Fruit fly (Drosophila melanogaster) whole organism, embryonic: ENCODE measurements around the gene Atx2.
A peak's percentile ranks its signal among the peaks of the same experiment; 100 is the strongest.

Source experiments
- BtbVII ChIP-seq: fragments of 200-800 bp; sonication (Bioruptor generic); optimal IDR thresholded peaks from 3 replicates; lab custom pipeline; 2017; ENCODE audit warnings: missing biosample characterization, mild to moderate bottlenecking, missing genetic modification characterization
- CG12155 ChIP-seq: fragments of 200-800 bp; sonication (Bioruptor generic); optimal IDR thresholded peaks from 3 replicates; lab custom pipeline; 2016; ENCODE audit warnings: missing biosample characterization, missing genetic modification characterization
- CG14050 ChIP-seq: fragments of 200-800 bp; sonication (Bioruptor generic); IDR thresholded peaks from 3 replicates; pipeline ENCODE4 v1.3.6; 2022; ENCODE audit warnings: missing biosample characterization, missing genetic modification characterization
- CG14965 ChIP-seq: fragments of 200-800 bp; sonication (Bioruptor generic); optimal IDR thresholded peaks from 2 replicates; lab custom pipeline; 2016; ENCODE audit warnings: missing biosample characterization, missing genetic modification characterization, borderline replicate concordance
- CG15479 ChIP-seq: fragments of 200-800 bp; sonication (Bioruptor generic); optimal IDR thresholded peaks from 3 replicates; lab custom pipeline; 2019; ENCODE audit warnings: missing biosample characterization, mild to moderate bottlenecking, missing genetic modification characterization, moderate library complexity
- CG16779 ChIP-seq: fragments of 200-800 bp; sonication (Bioruptor generic); IDR thresholded peaks from 2 replicates; pipeline ENCODE4 v1.3.6; 2022; ENCODE audit warnings: missing biosample characterization, missing genetic modification characterization
- CG18619 ChIP-seq: fragments of 200-800 bp; sonication (Bioruptor generic); optimal IDR thresholded peaks from 3 replicates; lab custom pipeline; 2017; ENCODE audit warnings: missing biosample characterization, mild to moderate bottlenecking, missing genetic modification characterization
- CG3163 ChIP-seq: fragments of 200-800 bp; sonication (Bioruptor generic); optimal IDR thresholded peaks from 3 replicates; lab custom pipeline; 2016; ENCODE audit warnings: missing biosample characterization, missing genetic modification characterization
- CG33557 ChIP-seq: fragments of 200-800 bp; sonication (Bioruptor generic); optimal IDR thresholded peaks from 2 replicates; lab custom pipeline; 2019; ENCODE audit warnings: missing biosample characterization, mild to moderate bottlenecking, missing genetic modification characterization, moderate library complexity
- CG6175 ChIP-seq: fragments of 200-800 bp; sonication (Bioruptor generic); IDR thresholded peaks from 3 replicates; pipeline ENCODE4 v1.3.6; 2022; ENCODE audit warnings: missing biosample characterization, missing genetic modification characterization
- CG6683 ChIP-seq: fragments of 200-800 bp; sonication (Bioruptor generic); optimal IDR thresholded peaks from 2 replicates; lab custom pipeline; 2017; ENCODE audit warnings: missing biosample characterization, mild to moderate bottlenecking, missing genetic modification characterization, missing genetic modification reagents
- CG8290 ChIP-seq, 3 experiments: fragments of 200-800 bp; sonication (Bioruptor generic); optimal IDR thresholded peaks; 2 replicates each; lab custom pipeline; 2016 to 2019; ENCODE audit warnings: missing biosample characterization in 3 of 3, missing genetic modification characterization in 3 of 3, mild to moderate bottlenecking in 2 of 3, moderate library complexity in 1 of 3
- D ChIP-seq, 2 experiments: fragments of 200-800 bp in 1 of 2; fragments of >200 bp in 1 of 2; sonication (Bioruptor generic) in 1 of 2; optimal IDR thresholded peaks; 2 replicates in 1 of 2; 3 replicates in 1 of 2; lab custom pipeline; 2017; ENCODE audit warnings: mild to moderate bottlenecking in 1 of 2, missing biosample characterization in 1 of 2, missing genetic modification characterization in 1 of 2, missing genetic modification reagents in 1 of 2
- D19B ChIP-seq: fragments of 200-800 bp; sonication (Bioruptor generic); optimal IDR thresholded peaks from 2 replicates; lab custom pipeline; 2017; ENCODE audit warnings: missing biosample characterization, mild to moderate bottlenecking, missing genetic modification characterization
- Dbx ChIP-seq: fragments of 200-800 bp; sonication (Bioruptor generic); IDR thresholded peaks from 3 replicates; pipeline ENCODE4 v1.3.6; 2022; ENCODE audit warnings: missing biosample characterization, missing genetic modification characterization
- Fer3 ChIP-seq: fragments of 200-800 bp; sonication (Bioruptor generic); optimal IDR thresholded peaks from 2 replicates; lab custom pipeline; 2018; ENCODE audit warnings: missing biosample characterization, mild to moderate bottlenecking, missing genetic modification characterization, moderate library complexity
- Gsc ChIP-seq: fragments of 200-800 bp; sonication (Bioruptor generic); IDR thresholded peaks from 2 replicates; pipeline ENCODE4 v1.3.6; 2022; ENCODE audit warnings: missing biosample characterization, missing genetic modification characterization
- HLH4C ChIP-seq: fragments of 200-800 bp; sonication (Bioruptor generic); IDR thresholded peaks from 3 replicates; pipeline ENCODE4 v1.3.6; 2022; ENCODE audit warnings: missing biosample characterization, missing genetic modification characterization; ENCODE audit not compliant: partially characterized antibody
- Hr39 ChIP-seq: fragments of >200 bp; optimal IDR thresholded peaks from 2 replicates; lab custom pipeline; 2017
- MESR4 ChIP-seq: fragments of 200-800 bp; sonication (Bioruptor generic); optimal IDR thresholded peaks from 2 replicates; lab custom pipeline; 2018; ENCODE audit warnings: missing biosample characterization, mild to moderate bottlenecking, missing genetic modification characterization, moderate library complexity
- Med ChIP-seq: fragments of 200-800 bp; sonication (Bioruptor generic); peaks from one replicate; lab custom pipeline; 2016; ENCODE audit warnings: missing biosample characterization, missing genetic modification characterization, mild to moderate bottlenecking, inconsistent platforms, moderate library complexity
- Nf-YA ChIP-seq: fragments of 200-800 bp; sonication (Bioruptor generic); IDR thresholded peaks from 2 replicates; pipeline ENCODE4 v1.3.6; 2022; ENCODE audit warnings: missing biosample characterization, missing genetic modification characterization
- Ptx1 ChIP-seq: fragments of 200-800 bp; sonication (Bioruptor generic); IDR thresholded peaks from 2 replicates; pipeline ENCODE4 v1.3.6; 2022; ENCODE audit warnings: missing biosample characterization, missing genetic modification characterization
- Tbp ChIP-seq: fragments of >200 bp; optimal IDR thresholded peaks from 2 replicates; lab custom pipeline; 2018; ENCODE audit warnings: missing biosample characterization, missing genetic modification characterization
- ara ChIP-seq: fragments of 200-800 bp; sonication (Bioruptor generic); IDR thresholded peaks from 2 replicates; pipeline ENCODE4 v1.3.6; 2022; ENCODE audit warnings: missing biosample characterization, missing genetic modification characterization
- chinmo ChIP-seq: fragments of 200-800 bp; sonication (Bioruptor generic); IDR thresholded peaks from 4 replicates; pipeline ENCODE4 v1.3.6; 2022; ENCODE audit warnings: missing biosample characterization, missing genetic modification characterization; ENCODE audit not compliant: partially characterized antibody
- ewg ChIP-seq: fragments of 200-800 bp; sonication (Bioruptor generic); optimal IDR thresholded peaks from 3 replicates; lab custom pipeline; 2017; ENCODE audit warnings: mild to moderate bottlenecking, missing biosample characterization, missing genetic modification reagents, missing genetic modification characterization
- fd64A ChIP-seq: fragments of 200-800 bp; sonication (Bioruptor generic); optimal IDR thresholded peaks from 3 replicates; lab custom pipeline; 2018; ENCODE audit warnings: missing biosample characterization, mild to moderate bottlenecking, missing genetic modification characterization
- gsb ChIP-seq: fragments of 200-800 bp; sonication (Bioruptor generic); IDR thresholded peaks from 2 replicates; pipeline ENCODE4 v1.3.6; 2022; ENCODE audit warnings: missing biosample characterization, missing genetic modification characterization
- gt ChIP-seq: fragments of 200-800 bp; sonication (Bioruptor generic); IDR thresholded peaks from 2 replicates; pipeline ENCODE4 v1.3.6; 2022; ENCODE audit warnings: missing biosample characterization, missing genetic modification characterization
- jumu ChIP-seq: fragments of 200-800 bp; sonication (Bioruptor generic); optimal IDR thresholded peaks from 3 replicates; lab custom pipeline; 2016; ENCODE audit warnings: missing biosample characterization, missing genetic modification characterization
- kay ChIP-seq: fragments of 200-800 bp; sonication (Bioruptor generic); optimal IDR thresholded peaks from 2 replicates; lab custom pipeline; 2016; ENCODE audit warnings: missing biosample characterization, missing genetic modification characterization
- lov ChIP-seq, 2 experiments: fragments of 200-800 bp in 1 of 2; fragments of >200 bp in 1 of 2; sonication (Bioruptor generic) in 1 of 2; IDR thresholded peaks in 1 of 2; optimal IDR thresholded peaks in 1 of 2; 2 replicates in 1 of 2; 3 replicates in 1 of 2; pipeline versions ENCODE4 v1.3.6 to Lab custom; 2017 to 2022; ENCODE audit warnings: missing biosample characterization in 1 of 2, missing genetic modification characterization in 1 of 2
- nmo ChIP-seq: fragments of 200-800 bp; sonication (Bioruptor generic); optimal IDR thresholded peaks from 2 replicates; lab custom pipeline; 2018; ENCODE audit warnings: missing biosample characterization, mild to moderate bottlenecking, missing genetic modification characterization, moderate library complexity
- nom ChIP-seq: fragments of 200-800 bp; sonication (Bioruptor generic); optimal IDR thresholded peaks from 2 replicates; lab custom pipeline; 2017; ENCODE audit warnings: missing biosample characterization, missing genetic modification characterization, mild to moderate bottlenecking, moderate library complexity, missing genetic modification reagents
- pros ChIP-seq: fragments of 200-800 bp; sonication (Bioruptor generic); optimal IDR thresholded peaks from 3 replicates; lab custom pipeline; 2019; ENCODE audit warnings: missing biosample characterization, mild to moderate bottlenecking, missing genetic modification characterization, moderate library complexity
- rib ChIP-seq: fragments of 200-800 bp; sonication (Bioruptor generic); IDR thresholded peaks from 2 replicates; pipeline ENCODE4 v1.3.6; 2022; ENCODE audit warnings: missing biosample characterization, missing genetic modification characterization
- shn ChIP-seq: fragments of 200-800 bp; sonication (Bioruptor generic); optimal IDR thresholded peaks from 3 replicates; lab custom pipeline; 2016; ENCODE audit warnings: missing biosample characterization, missing genetic modification characterization
- slou ChIP-seq: fragments of 200-800 bp; sonication (Bioruptor generic); optimal IDR thresholded peaks from 3 replicates; lab custom pipeline; 2016; ENCODE audit warnings: missing biosample characterization, missing genetic modification characterization
- sna ChIP-seq: fragments of 200-800 bp; sonication (Bioruptor generic); IDR thresholded peaks from 2 replicates; pipeline ENCODE4 v1.3.6; 2022; ENCODE audit warnings: missing biosample characterization, missing genetic modification characterization; ENCODE audit not compliant: partially characterized antibody
- tgo ChIP-seq: fragments of 200-800 bp; sonication (Bioruptor generic); IDR thresholded peaks from 3 replicates; pipeline ENCODE4 v1.3.6; 2022; ENCODE audit warnings: missing biosample characterization, missing genetic modification characterization
- toy ChIP-seq: fragments of 200-800 bp; sonication (Bioruptor generic); IDR thresholded peaks from 2 replicates; pipeline ENCODE4 v1.3.6; 2022; ENCODE audit warnings: missing biosample characterization, missing genetic modification characterization
- tx ChIP-seq: fragments of 200-800 bp; sonication (Bioruptor generic); optimal IDR thresholded peaks from 2 replicates; lab custom pipeline; 2016; ENCODE audit warnings: missing biosample characterization, missing genetic modification characterization
- unc-4 ChIP-seq: fragments of 200-800 bp; sonication (Bioruptor generic); IDR thresholded peaks from 2 replicates; pipeline ENCODE4 v1.3.6; 2022; ENCODE audit warnings: missing biosample characterization, missing genetic modification characterization; ENCODE audit not compliant: partially characterized antibody
- wdn ChIP-seq: fragments of 200-800 bp; sonication (Bioruptor generic); IDR thresholded peaks from 2 replicates; pipeline ENCODE4 v1.3.6; 2022; ENCODE audit warnings: missing biosample characterization, missing genetic modification characterization
- z ChIP-seq: fragments of 200-800 bp; sonication (Bioruptor generic); IDR thresholded peaks from 3 replicates; pipeline ENCODE4 v1.3.6; 2022; ENCODE audit warnings: missing biosample characterization, missing genetic modification characterization

Atx2 gene

DNA sequence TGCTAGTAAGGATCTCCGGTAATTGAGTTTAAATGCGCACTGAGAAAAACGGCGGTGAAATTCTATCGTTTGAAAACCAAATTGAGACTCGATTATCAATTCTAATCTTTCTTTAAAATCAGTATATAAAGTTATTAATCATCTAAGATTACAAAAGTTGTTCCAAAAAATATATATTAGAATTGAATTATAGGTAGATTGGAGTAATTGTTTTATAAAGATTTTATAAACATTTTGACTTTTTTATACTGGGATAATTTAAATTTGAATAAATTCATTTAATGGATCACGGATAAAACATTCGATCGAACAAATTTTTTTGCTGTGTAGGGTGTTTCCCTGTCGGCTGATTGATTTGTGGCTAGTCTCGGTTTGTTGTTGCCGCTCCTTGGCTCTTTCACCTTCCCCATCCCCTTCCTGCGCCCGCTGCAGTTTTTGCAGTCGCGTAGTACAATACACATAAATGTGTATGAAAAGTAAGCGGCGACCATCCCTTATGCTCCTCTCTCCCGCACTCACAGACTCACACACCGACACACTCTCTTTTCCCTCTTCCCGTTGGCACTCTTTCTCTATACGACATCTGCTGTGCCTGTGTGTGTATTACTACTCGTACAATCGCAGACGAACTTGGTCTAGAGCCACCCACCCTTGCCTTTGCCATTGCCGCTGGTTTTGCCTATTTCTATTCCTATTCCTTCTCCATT, 10.8 kb downstream of the Atx2 start (continued):
- TF ChIP-seq CG33557: peak; percentile 89
- peak; percentile 69 for TF ChIP-seq CG12155 (GFP tag; lab: Kevin White, UChicago)
- peak; percentile 76 for TF ChIP-seq nmo (GFP tag; lab: Kevin White, UChicago)
- TF ChIP-seq kay (GFP tag; lab: Kevin White, UChicago): peak; percentile 2
- TF ChIP-seq CG3163: peak; percentile 25
- TF ChIP-seq CG14050: no peak
- TF ChIP-seq tx (GFP tag; lab: Kevin White, UChicago): no peak

DNA sequence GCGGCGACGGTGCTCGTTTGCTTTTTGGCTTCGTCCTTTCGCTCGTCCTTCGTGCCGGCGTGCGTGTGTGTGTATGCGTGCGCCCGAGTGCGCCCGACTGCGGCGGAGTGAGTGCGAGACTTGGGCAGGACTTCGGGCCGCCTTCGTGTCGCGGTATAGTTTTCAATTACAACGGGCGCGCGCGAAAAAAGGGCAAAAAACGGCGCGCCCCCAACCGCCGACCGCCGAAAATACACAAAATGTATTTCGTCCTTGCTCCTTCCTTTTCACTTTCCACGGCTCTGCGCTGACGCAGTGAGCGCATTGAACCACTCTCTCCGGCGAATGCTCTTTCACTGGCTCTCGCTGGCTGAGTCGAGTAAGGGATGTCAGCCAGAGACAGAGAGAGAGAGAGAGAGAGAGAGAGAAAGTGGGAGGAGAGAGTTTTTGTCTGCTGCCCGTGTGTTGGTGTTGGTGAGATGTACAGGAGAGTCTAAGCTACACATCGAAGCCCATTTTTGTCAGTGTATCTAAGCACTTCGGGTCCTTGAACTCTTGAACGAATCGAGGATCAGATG, 12.2 kb downstream of the Atx2 start:
- TF ChIP-seq BtbVII (GFP tag; lab: Kevin White, UChicago) (no peak), toy (no peak), gt (GFP tag; lab: Robert Waterston, UW) (no peak), CG16779 (GFP tag; lab: Robert Waterston, UW) (no peak), Nf-YA (0 out of 2 replicates have a peak, but pooled peaks have one; percentile 10), HLH4C (GFP tag; lab: Robert Waterston, UW) (no peak), sna (GFP tag; lab: Robert Waterston, UW) (peak; percentile 62; the same call in 1 of the 2 replicates), CG6175 (GFP tag; lab: Robert Waterston, UW) (no peak), MESR4 (peak; percentile 5), Dbx (0 out of 3 replicates have a peak, but pooled peaks have one; percentile 37), unc-4 (peak; percentile 22; the same call in 1 of the 2 replicates), Ptx1 (GFP tag; lab: Robert Waterston, UW) (no peak), Med (peak; percentile 45), shn (GFP tag; lab: Kevin White, UChicago) (no peak), ewg (peak; percentile 93), Tbp (GFP tag; lab: Kevin White, UChicago) (no peak), lov (optimal IDR thresholded peaks at IDR 0.05; lab: Kevin White, UChicago) (no peak), lov (GFP tag; IDR thresholded peaks at IDR 0.05; lab: Robert Waterston, UW) (no peak), D (optimal IDR thresholded peaks at IDR 0.05; lab: Kevin White, UChicago) (no peak), D (GFP tag; optimal IDR thresholded peaks at IDR 0.05; lab: Kevin White, UChicago) (no peak), z (GFP tag; lab: Robert Waterston, UW) (0 out of 3 replicates have a peak, but pooled peaks have one; percentile 43), slou (no peak), nom (GFP tag; lab: Kevin White, UChicago) (no peak), chinmo (GFP tag; lab: Robert Waterston, UW) (0 out of 4 replicates have a peak, but pooled peaks have one; percentile 44), fd64A (GFP tag; lab: Kevin White, UChicago) (no peak), CG18619 (no peak), CG6683 (no peak), CG15479 (GFP tag; lab: Kevin White, UChicago) (peak; percentile 71), tgo (no peak), pros (GFP tag; lab: Kevin White, UChicago) (peak; percentile 98), Fer3 (tag; lab: Kevin White, UChicago) (no peak), rib (GFP tag; lab: Robert Waterston, UW) (peak; percentile 25; the same call in 1 of the 2 replicates), CG8290 (GFP tag; optimal IDR thresholded peaks at IDR 0.05; lab: Kevin White, UChicago) (no peak), CG8290 (tag; optimal IDR thresholded peaks at IDR 0.05; lab: Kevin White, UChicago) (peak in 1 of 2 experiments; percentile 30), wdn (GFP tag; lab: Robert Waterston, UW) (no peak), D19B (GFP tag; lab: Kevin White, UChicago) (no peak), Gsc (GFP tag; lab: Robert Waterston, UW) (no peak), CG14965 (GFP tag; lab: Kevin White, UChicago) (no peak), jumu (GFP tag; lab: Kevin White, UChicago) (no peak), ara (GFP tag; lab: Robert Waterston, UW) (no peak), gsb (GFP tag; lab: Robert Waterston, UW) (no peak), Hr39 (lab: Kevin White, UChicago) (peak; percentile 98)
